Fruit fly (Drosophila melanogaster): ENCODE results near the gene Nup205.
A peak's percentile ranks its signal among the peaks of the same experiment; 100 is the strongest.

The Nup205 gene

dm6 chrX:19842397-19843261 is 9.4 kb upstream of the Nup205 start (continued):
- no peak for TF ChIP-seq dsx (GFP tag; optimal IDR thresholded peaks at IDR 0.05; ENCODE audit: poor library complexity, severe bottlenecking)
- peak; percentile 70 for TF ChIP-seq esn (GFP tag; optimal IDR thresholded peaks at IDR 0.05)
- peak; percentile 42 for TF ChIP-seq lz (GFP tag; optimal IDR thresholded peaks at IDR 0.05)
- TF ChIP-seq Met (GFP tag; optimal IDR thresholded peaks at IDR 0.05): peak; percentile 53

dm6 chrX:19844010-19844766 is 7.8 kb upstream of the Nup205 start:
- no peak for TF ChIP-seq CG4318 (GFP tag; optimal IDR thresholded peaks at IDR 0.05)
- no peak for TF ChIP-seq fd59A (GFP tag; optimal IDR thresholded peaks at IDR 0.05)
- TF ChIP-seq Ets96B (tag; optimal IDR thresholded peaks at IDR 0.05): no peak
- TF ChIP-seq CG6163 (GFP tag; IDR thresholded peaks at IDR 0.05): 0 out of 3 replicates have a peak, but pooled peaks have one; percentile 8

- peak; percentile 7 for TF ChIP-seq Eip78C (GFP tag)
- no peak for TF ChIP-seq CG6808 (GFP tag; optimal IDR thresholded peaks at IDR 0.05)
- TF ChIP-seq topi (GFP tag; optimal IDR thresholded peaks at IDR 0.05): no peak
- no peak for TF ChIP-seq net (GFP tag; optimal IDR thresholded peaks at IDR 0.05)
- TF ChIP-seq CG11762 (GFP tag; optimal IDR thresholded peaks at IDR 0.05; ENCODE audit: insufficient read depth): no peak
- no peak for TF ChIP-seq Sox14 (GFP tag; optimal IDR thresholded peaks at IDR 0.05)
- TF ChIP-seq Smox (GFP tag; optimal IDR thresholded peaks at IDR 0.05): no peak
- no peak for TF ChIP-seq Hr38 (GFP tag; optimal IDR thresholded peaks at IDR 0.05)
- TF ChIP-seq CG6163 (GFP tag; IDR thresholded peaks at IDR 0.05): 0 out of 3 replicates have a peak, but pooled peaks have one; percentile 17
- no peak for TF ChIP-seq CG10631 (GFP tag; optimal IDR thresholded peaks at IDR 0.05)
- no peak for TF ChIP-seq Met (GFP tag; optimal IDR thresholded peaks at IDR 0.05)
- peak; percentile 33 for TF ChIP-seq svp (GFP tag)
These were observed 6.4 kb upstream of the Nup205 start for dm6 chrX:19845557-19846072.

dm6 chrX:19846701-19847383 is 5.2 kb upstream of the Nup205 start:
- TF ChIP-seq CG8319 (GFP tag; optimal IDR thresholded peaks at IDR 0.05) (peak; percentile 90), CG10669 (GFP tag; optimal IDR thresholded peaks at IDR 0.05) (peak; percentile 91), dac (GFP tag; optimal IDR thresholded peaks at IDR 0.05) (peak; percentile 96), fd59A (GFP tag; optimal IDR thresholded peaks at IDR 0.05) (peak; percentile 94), CG6808 (GFP tag; optimal IDR thresholded peaks at IDR 0.05) (peak; percentile 90), CG32006 (GFP tag; optimal IDR thresholded peaks at IDR 0.05) (peak; percentile 97), net (GFP tag; optimal IDR thresholded peaks at IDR 0.05) (peak; percentile 94), Hr39 (GFP tag; optimal IDR thresholded peaks at IDR 0.05) (peak; percentile 98), fd85E (GFP tag; optimal IDR thresholded peaks at IDR 0.05) (peak; percentile 79), Hr38 (GFP tag; optimal IDR thresholded peaks at IDR 0.05) (peak; percentile 88), Eip93F (GFP tag; optimal IDR thresholded peaks at IDR 0.05) (peak; percentile 74), cyc (GFP tag; optimal IDR thresholded peaks at IDR 0.05) (peak; percentile 96), ss (GFP tag; optimal IDR thresholded peaks at IDR 0.05) (peak; percentile 89 to 91), CG11762 (GFP tag; optimal IDR thresholded peaks at IDR 0.05; ENCODE audit: insufficient read depth) (peak; percentile 86), CG4318 (GFP tag; optimal IDR thresholded peaks at IDR 0.05) (peak; percentile 94), Lpt (GFP tag; optimal IDR thresholded peaks at IDR 0.05) (peak; percentile 92), Blimp-1 (GFP tag; optimal IDR thresholded peaks at IDR 0.05) (peak; percentile 84), CG3919 (GFP tag; optimal IDR thresholded peaks at IDR 0.05) (peak; percentile 94), dsx (GFP tag; optimal IDR thresholded peaks at IDR 0.05; ENCODE audit: poor library complexity, severe bottlenecking) (peak; percentile 90), svp (GFP tag) (peak; percentile 97), CG11294 (GFP tag; IDR thresholded peaks at IDR 0.05) (peak; percentile 93), CG6792 (GFP tag; optimal IDR thresholded peaks at IDR 0.05) (peak; percentile 95), CG15336 (GFP tag; IDR thresholded peaks at IDR 0.05) (peak; percentile 96), CG31627 (GFP tag; optimal IDR thresholded peaks at IDR 0.05) (peak; percentile 96), esn (GFP tag; optimal IDR thresholded peaks at IDR 0.05) (peak; percentile 95), OdsH (GFP tag; optimal IDR thresholded peaks at IDR 0.05) (peak; percentile 94), Eip78C (GFP tag) (peak; percentile 98), Sox15 (GFP tag; optimal IDR thresholded peaks at IDR 0.05) (peak; percentile 94), Smox (GFP tag; optimal IDR thresholded peaks at IDR 0.05) (peak; percentile 93), lz (GFP tag; optimal IDR thresholded peaks at IDR 0.05) (peak; percentile 96), Ets21C (GFP tag; optimal IDR thresholded peaks at IDR 0.05) (peak; percentile 95), Ets96B (tag; optimal IDR thresholded peaks at IDR 0.05) (peak; percentile 92), Met (GFP tag; optimal IDR thresholded peaks at IDR 0.05) (peak; percentile 96), Hr4 (GFP tag; optimal IDR thresholded peaks at IDR 0.05) (peak; percentile 96)

All from whole organism, prepupa.